Fruit fly (Drosophila melanogaster): ENCODE results near the gene CG42371.

CG42371 gene

dm6 chr2L:2187411-2187810 is 29.6 kb downstream of the CG42371 start:
- TF ChIP-seq h (GFP tag; optimal IDR thresholded peaks at IDR 0.05) (no peak), psq (GFP tag; optimal IDR thresholded peaks at IDR 0.05) (no peak), dmrt93B (GFP tag; optimal IDR thresholded peaks at IDR 0.05) (no peak), Dfd (GFP tag; optimal IDR thresholded peaks at IDR 0.05) (no peak), pan (optimal IDR thresholded peaks at IDR 0.05) (no peak), Abd-B (GFP tag; optimal IDR thresholded peaks at IDR 0.05) (no peak), Hnf4 (GFP tag; optimal IDR thresholded peaks at IDR 0.05) (no peak)

- TF ChIP-seq Abd-B (GFP tag; optimal IDR thresholded peaks at IDR 0.05) (no peak), CG32264 (GFP tag; optimal IDR thresholded peaks at IDR 0.05) (no peak), brk (GFP tag; optimal IDR thresholded peaks at IDR 0.05) (no peak), Dif (GFP tag; optimal IDR thresholded peaks at IDR 0.05; ENCODE audit: partially characterized antibody) (no peak), h (GFP tag; optimal IDR thresholded peaks at IDR 0.05) (no peak), dsf (GFP tag; optimal IDR thresholded peaks at IDR 0.05; ENCODE audit: borderline replicate concordance) (no peak), woc (GFP tag; optimal IDR thresholded peaks at IDR 0.05) (no peak), sage (GFP tag; optimal IDR thresholded peaks at IDR 0.05) (no peak), psq (GFP tag; optimal IDR thresholded peaks at IDR 0.05) (no peak), Hr78 (GFP tag; optimal IDR thresholded peaks at IDR 0.05) (no peak), Rel (GFP tag; optimal IDR thresholded peaks at IDR 0.05) (no peak), Rel (tag; optimal IDR thresholded peaks at IDR 0.05) (no peak), Dfd (GFP tag; optimal IDR thresholded peaks at IDR 0.05) (no peak), Hnf4 (GFP tag; optimal IDR thresholded peaks at IDR 0.05) (no peak), pan (optimal IDR thresholded peaks at IDR 0.05) (no peak), OdsH (GFP tag; optimal IDR thresholded peaks at IDR 0.05) (no peak), N (GFP tag; optimal IDR thresholded peaks at IDR 0.05) (no peak), CrebA (GFP tag; optimal IDR thresholded peaks at IDR 0.05; ENCODE audit: borderline replicate concordance) (no peak), Hr83 (GFP tag; optimal IDR thresholded peaks at IDR 0.05; ENCODE audit: poor library complexity, severe bottlenecking) (no peak), tai (GFP tag; optimal IDR thresholded peaks at IDR 0.05) (no peak)
These were observed 31.7 kb downstream of the CG42371 start for dm6 chr2L:2185373-2185772.

- no peak for TF ChIP-seq CG32264 (GFP tag; optimal IDR thresholded peaks at IDR 0.05)
- peak; percentile 16 for TF ChIP-seq rgr (GFP tag; optimal IDR thresholded peaks at IDR 0.05)
- TF ChIP-seq Rel (GFP tag; optimal IDR thresholded peaks at IDR 0.05) = no peak
- TF ChIP-seq Rel (tag; optimal IDR thresholded peaks at IDR 0.05) = no peak
- TF ChIP-seq N (GFP tag; optimal IDR thresholded peaks at IDR 0.05) = no peak
- TF ChIP-seq h (GFP tag; optimal IDR thresholded peaks at IDR 0.05) = peak; percentile 16
- no peak for TF ChIP-seq brk (GFP tag; optimal IDR thresholded peaks at IDR 0.05)
- TF ChIP-seq Mio (GFP tag; optimal IDR thresholded peaks at IDR 0.05) = no peak
- TF ChIP-seq woc (GFP tag; optimal IDR thresholded peaks at IDR 0.05) = no peak
- no peak for TF ChIP-seq Vsx2 (GFP tag; optimal IDR thresholded peaks at IDR 0.05; ENCODE audit: partially characterized antibody)
- no peak for TF ChIP-seq Hnf4 (GFP tag; optimal IDR thresholded peaks at IDR 0.05)
- peak; percentile 2 for TF ChIP-seq fru (GFP tag; optimal IDR thresholded peaks at IDR 0.05)
- TF ChIP-seq usp (GFP tag; optimal IDR thresholded peaks at IDR 0.05) = no peak
- no peak for TF ChIP-seq lola (GFP tag; optimal IDR thresholded peaks at IDR 0.05)
These were observed 32.4 kb downstream of the CG42371 start for dm6 chr2L:2184659-2185058.

- TF ChIP-seq Abd-B (GFP tag; optimal IDR thresholded peaks at IDR 0.05) (no peak), br (GFP tag; optimal IDR thresholded peaks at IDR 0.05) (no peak), jim (GFP tag; optimal IDR thresholded peaks at IDR 0.05) (no peak), CG9705 (GFP tag; optimal IDR thresholded peaks at IDR 0.05) (no peak), foxo (GFP tag; optimal IDR thresholded peaks at IDR 0.05) (no peak), Vsx2 (GFP tag; optimal IDR thresholded peaks at IDR 0.05; ENCODE audit: partially characterized antibody) (no peak), dl (GFP tag; optimal IDR thresholded peaks at IDR 0.05; ENCODE audit: insufficient read depth in 1 of 2, partially characterized antibody in 2 of 2) (no peak), dmrt93B (GFP tag; optimal IDR thresholded peaks at IDR 0.05) (no peak), psq (GFP tag; optimal IDR thresholded peaks at IDR 0.05) (no peak), Hr83 (GFP tag; optimal IDR thresholded peaks at IDR 0.05; ENCODE audit: poor library complexity, severe bottlenecking) (no peak), Rel (GFP tag; optimal IDR thresholded peaks at IDR 0.05) (no peak), Rel (tag; optimal IDR thresholded peaks at IDR 0.05) (no peak), pan (optimal IDR thresholded peaks at IDR 0.05) (no peak), tai (GFP tag; optimal IDR thresholded peaks at IDR 0.05) (no peak), N (GFP tag; optimal IDR thresholded peaks at IDR 0.05) (no peak), brk (GFP tag; optimal IDR thresholded peaks at IDR 0.05) (no peak), h (GFP tag; optimal IDR thresholded peaks at IDR 0.05) (no peak), Hnf4 (GFP tag; optimal IDR thresholded peaks at IDR 0.05) (no peak)
These were observed 32.9 kb downstream of the CG42371 start for dm6 chr2L:2184129-2184528.

All from whole organism, wandering third instar larva.